Worm (Caenorhabditis elegans): ENCODE measurements around the gene F53F8.7.

- TF ChIP-seq snpc-4 (tag; optimal IDR thresholded peaks at IDR 0.05): no peak
- TF ChIP-seq drap-1 (GFP tag; optimal IDR thresholded peaks at IDR 0.05): no peak
Observed at ce11 chrV:20712318-20712993, 14.3 kb upstream of the F53F8.7 start.

Measured in whole organism, mixed stage, embryonic.